Worm (Caenorhabditis elegans) whole organism, L4/young adult: ENCODE results near the gene Y39B6A.34.

Experiments
- W03F9.2 ChIP-seq: fragments of 150-350 bp; optimal IDR thresholded peaks from 2 replicates; lab custom pipeline; 2014; ENCODE audit warnings: missing biosample characterization, missing genetic modification characterization
- him-1 ChIP-seq: sonication (generic microtip); optimal IDR thresholded peaks from 2 replicates; lab custom pipeline; 2016; ENCODE audit warnings: missing genotype, missing genetic modification reagents, missing genetic modification characterization, missing compliant biosample characterization

DNA sequence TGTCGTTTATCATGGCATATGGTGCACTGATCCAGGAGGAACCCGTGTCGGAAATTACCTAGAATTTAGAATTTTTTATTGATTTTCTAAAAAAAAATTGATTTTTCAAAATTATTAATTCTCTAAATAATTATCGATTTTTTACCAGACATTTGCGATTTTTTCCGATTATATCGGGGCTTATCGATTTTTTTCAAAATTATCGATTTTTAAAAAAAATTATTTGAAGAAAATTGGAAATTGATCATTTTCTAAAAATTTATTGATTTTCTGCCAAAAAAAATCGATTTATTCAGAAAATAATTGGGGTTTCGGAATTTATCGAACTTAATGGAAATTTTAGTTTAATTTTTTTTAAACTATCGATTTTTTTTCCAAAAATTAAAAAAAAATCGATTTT lies 35.2 kb downstream of the Y39B6A.34 start:
- TF ChIP-seq W03F9.2 (tag; lab: Kevin White, UChicago) (no peak), him-1 (tag; lab: Kevin White, UChicago) (no peak)
